Fruit fly (Drosophila melanogaster): ENCODE results near the gene CG14107.

CG14107 gene

dm6 chr3L:13403141-13403867, 22.2 kb upstream of the CG14107 start:
- TF ChIP-seq Dll (optimal IDR thresholded peaks at IDR 0.05) (no peak), psq (optimal IDR thresholded peaks at IDR 0.05) (no peak), EcR (GFP tag; optimal IDR thresholded peaks at IDR 0.05) (no peak), usp (GFP tag; optimal IDR thresholded peaks at IDR 0.05) (no peak), CG8478 (optimal IDR thresholded peaks at IDR 0.05) (no peak), pan (optimal IDR thresholded peaks at IDR 0.05) (no peak)

dm6 chr3L:13400872-13401418, 19.8 kb upstream of the CG14107 start, which contains the start of gene sens:
TSS of gene sens (minus strand) at chr3L:13401125.
- TF ChIP-seq Dll (optimal IDR thresholded peaks at IDR 0.05) (no peak), EcR (GFP tag; optimal IDR thresholded peaks at IDR 0.05) (no peak), usp (GFP tag; optimal IDR thresholded peaks at IDR 0.05) (no peak), CG8478 (optimal IDR thresholded peaks at IDR 0.05) (no peak), pan (optimal IDR thresholded peaks at IDR 0.05) (no peak), psq (optimal IDR thresholded peaks at IDR 0.05) (no peak)

- TF ChIP-seq EcR (GFP tag; optimal IDR thresholded peaks at IDR 0.05), result no peak
- no peak for TF ChIP-seq CG8478 (optimal IDR thresholded peaks at IDR 0.05)
- TF ChIP-seq pan (optimal IDR thresholded peaks at IDR 0.05), result no peak
- TF ChIP-seq Dll (optimal IDR thresholded peaks at IDR 0.05), result no peak
- no peak for TF ChIP-seq psq (optimal IDR thresholded peaks at IDR 0.05)
- TF ChIP-seq usp (GFP tag; optimal IDR thresholded peaks at IDR 0.05), result no peak
Measured at dm6 chr3L:13397656-13398055, 16.5 kb upstream of the CG14107 start.

dm6 chr3L:13393538-13393937, 12.4 kb upstream of the CG14107 start:
- no peak for TF ChIP-seq EcR (GFP tag; optimal IDR thresholded peaks at IDR 0.05)
- TF ChIP-seq usp (GFP tag; optimal IDR thresholded peaks at IDR 0.05), result no peak
- no peak for TF ChIP-seq CG8478 (optimal IDR thresholded peaks at IDR 0.05)
- TF ChIP-seq pan (optimal IDR thresholded peaks at IDR 0.05), result no peak
- no peak for TF ChIP-seq psq (optimal IDR thresholded peaks at IDR 0.05)
- no peak for TF ChIP-seq Dll (optimal IDR thresholded peaks at IDR 0.05)

DNA sequence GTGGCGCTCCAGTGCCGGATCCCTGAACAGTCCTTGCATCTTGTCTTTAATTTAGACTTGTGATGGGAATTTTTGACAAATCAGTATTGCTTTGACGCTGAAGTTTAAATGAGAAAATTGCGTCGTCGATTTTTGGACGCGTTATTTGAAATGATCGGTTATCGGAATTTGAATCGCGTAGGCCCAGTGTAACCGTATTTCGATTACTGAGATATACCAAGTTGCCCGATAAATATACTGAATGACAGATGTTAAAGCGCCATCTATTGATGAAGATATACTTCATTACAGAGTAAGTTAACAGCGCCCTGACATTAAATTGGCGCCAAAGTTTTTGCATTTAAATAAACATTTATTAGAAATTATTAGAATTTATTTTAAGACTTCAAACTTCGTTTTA, 8.7 kb upstream of the CG14107 start, which contains the start of gene Poc1:
Poc1 (minus strand) TSS at position 173 of the 400 bp plus-strand sequence.
- TF ChIP-seq CG8478 (optimal IDR thresholded peaks at IDR 0.05) (no peak), EcR (GFP tag; optimal IDR thresholded peaks at IDR 0.05) (no peak), usp (GFP tag; optimal IDR thresholded peaks at IDR 0.05) (no peak), Dll (optimal IDR thresholded peaks at IDR 0.05) (no peak), pan (optimal IDR thresholded peaks at IDR 0.05) (no peak), psq (optimal IDR thresholded peaks at IDR 0.05) (no peak)

DNA sequence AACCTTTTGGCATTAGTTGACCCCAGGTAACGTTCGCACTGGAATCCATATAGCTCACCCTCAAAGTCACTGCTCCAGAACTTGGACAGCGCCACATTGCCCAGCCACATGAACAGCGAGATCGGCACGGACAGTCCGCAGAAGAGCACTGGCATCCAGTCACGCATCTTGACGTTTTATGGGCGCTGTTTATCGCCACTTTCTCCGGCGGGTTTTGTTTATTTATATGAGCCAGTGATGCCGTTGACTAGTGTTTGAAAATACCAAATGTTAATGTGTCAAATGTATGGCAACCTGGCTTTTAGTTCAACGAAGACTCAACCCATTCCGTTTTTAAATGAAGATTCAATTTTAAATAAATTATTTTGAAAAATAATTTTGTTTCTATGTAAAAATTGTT, 6.5 kb upstream of the CG14107 start, which contains the start of gene CG10171:
CG10171 (minus strand) TSS at position 300 of the 400 bp plus-strand sequence.
- TF ChIP-seq psq (optimal IDR thresholded peaks at IDR 0.05) (no peak), Dll (optimal IDR thresholded peaks at IDR 0.05) (no peak)

DNA sequence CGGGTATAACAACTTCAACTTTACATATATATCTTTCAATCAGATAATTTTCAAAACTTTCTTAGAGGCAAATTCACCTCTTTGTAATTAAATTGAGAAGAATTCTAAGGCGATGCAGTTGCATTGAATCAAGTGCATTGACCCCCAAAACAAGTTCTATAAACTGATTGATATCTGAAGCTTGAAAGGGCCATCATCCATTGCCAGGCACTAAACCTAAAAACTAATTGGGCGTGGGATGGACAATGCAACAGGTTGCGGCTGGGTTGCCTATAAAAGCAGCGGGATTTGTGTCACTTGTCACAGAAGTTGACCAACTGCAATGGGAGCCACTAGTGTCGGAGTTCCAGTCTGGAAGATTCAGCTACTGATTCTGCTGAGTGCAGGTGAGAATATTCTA, 3.3 kb upstream of the CG14107 start, which contains the start of gene CG14110:
CG14110 (plus strand) TSS at position 301 of the 400 bp plus-strand sequence.
- TF ChIP-seq Dll (optimal IDR thresholded peaks at IDR 0.05) (no peak), pan (optimal IDR thresholded peaks at IDR 0.05) (no peak), psq (optimal IDR thresholded peaks at IDR 0.05) (no peak), CG8478 (optimal IDR thresholded peaks at IDR 0.05) (no peak), EcR (GFP tag; optimal IDR thresholded peaks at IDR 0.05) (no peak), usp (GFP tag; optimal IDR thresholded peaks at IDR 0.05) (no peak)

- TF ChIP-seq Dll (optimal IDR thresholded peaks at IDR 0.05), result no peak
- no peak for TF ChIP-seq EcR (GFP tag; optimal IDR thresholded peaks at IDR 0.05)
- TF ChIP-seq CG8478 (optimal IDR thresholded peaks at IDR 0.05), result no peak
- TF ChIP-seq usp (GFP tag; optimal IDR thresholded peaks at IDR 0.05), result no peak
Measured at dm6 chr3L:13382061-13382815, 1.1 kb upstream of the CG14107 start, which contains the start of gene ImpL1. TSS of gene ImpL1 (plus strand) at chr3L:13382765.

DNA sequence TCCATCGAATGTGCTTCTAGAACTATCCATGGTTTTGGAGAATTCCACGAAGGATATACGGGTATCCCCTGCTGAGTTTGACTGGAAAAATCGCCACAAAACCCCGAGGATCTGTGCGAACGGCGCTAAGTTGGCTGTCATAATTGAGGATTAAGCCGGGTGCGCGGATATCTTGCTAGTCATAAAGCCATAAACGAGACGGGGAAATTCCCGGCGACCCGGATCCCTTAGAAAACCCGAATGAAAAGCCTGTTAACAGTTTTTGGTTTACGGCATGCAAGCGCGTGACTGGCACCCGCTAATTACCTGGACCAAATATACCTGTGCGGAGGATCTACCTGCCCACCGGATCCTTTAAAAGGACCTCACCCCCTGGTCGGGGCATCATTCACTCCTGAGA, 2.9 kb downstream of the CG14107 start, which contains the start of gene SNCF:
SNCF (plus strand) TSS at position 382 of the 400 bp plus-strand sequence.
- no peak for TF ChIP-seq EcR (GFP tag; optimal IDR thresholded peaks at IDR 0.05)
- TF ChIP-seq Dll (optimal IDR thresholded peaks at IDR 0.05), result no peak
- TF ChIP-seq CG8478 (optimal IDR thresholded peaks at IDR 0.05), result no peak
- TF ChIP-seq pan (optimal IDR thresholded peaks at IDR 0.05), result no peak
- no peak for TF ChIP-seq psq (optimal IDR thresholded peaks at IDR 0.05)
- TF ChIP-seq usp (GFP tag; optimal IDR thresholded peaks at IDR 0.05), result no peak

- no peak for TF ChIP-seq pan (optimal IDR thresholded peaks at IDR 0.05)
- no peak for TF ChIP-seq usp (GFP tag; optimal IDR thresholded peaks at IDR 0.05)
- TF ChIP-seq EcR (GFP tag; optimal IDR thresholded peaks at IDR 0.05), result no peak
- TF ChIP-seq CG8478 (optimal IDR thresholded peaks at IDR 0.05), result no peak
- no peak for TF ChIP-seq Dll (optimal IDR thresholded peaks at IDR 0.05)
Measured at dm6 chr3L:13377657-13378056, 3.5 kb downstream of the CG14107 start, which contains the start of gene CG14111. TSS of gene CG14111 (plus strand) at chr3L:13377957.

DNA sequence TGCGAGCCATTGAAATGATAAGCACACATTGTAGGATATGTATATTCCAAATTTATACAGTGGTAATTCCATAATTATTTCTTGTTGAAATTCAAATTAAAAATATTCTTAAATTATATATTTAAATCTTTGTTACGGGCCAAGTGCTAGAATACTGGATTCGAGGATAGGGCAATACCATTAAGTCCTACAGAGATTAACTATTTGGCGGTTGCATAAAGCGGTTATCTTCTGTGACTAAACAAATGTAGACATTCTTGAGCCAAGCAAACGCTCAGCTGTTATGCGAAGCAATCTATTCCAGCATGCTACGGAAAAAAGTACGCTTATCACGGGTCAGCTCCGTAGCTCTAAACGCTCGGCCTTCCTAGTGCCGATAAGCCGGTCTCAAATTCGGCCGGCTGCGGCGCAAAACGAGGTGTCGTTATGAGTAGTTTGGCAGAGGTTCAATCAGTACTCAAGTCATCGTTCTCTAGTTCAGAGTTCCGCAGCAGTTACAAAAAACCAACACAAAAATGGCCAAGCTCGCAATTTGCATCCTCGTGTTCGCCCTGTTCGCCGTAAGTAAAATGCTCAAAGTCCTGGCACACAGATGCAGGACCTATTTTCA, 25.0 kb downstream of the CG14107 start, which contains the start of gene Nplp2:
Nplp2 (plus strand) TSS at position 293 of the 610 bp plus-strand sequence.
- TF ChIP-seq EcR (GFP tag; optimal IDR thresholded peaks at IDR 0.05), result no peak
- no peak for TF ChIP-seq usp (GFP tag; optimal IDR thresholded peaks at IDR 0.05)
- TF ChIP-seq psq (optimal IDR thresholded peaks at IDR 0.05), result no peak

All from whole organism.